Worm (Caenorhabditis elegans) whole organism, late embryonic: ENCODE measurements around the gene Y47D7A.12.

Experiments
- ceh-30 ChIP-seq: fragments of 150-350 bp; optimal IDR thresholded peaks from 2 replicates; lab custom pipeline; 2014; ENCODE audit warnings: missing biosample characterization, missing genetic modification characterization
- ceh-34 ChIP-seq: sonication (generic microtip); optimal IDR thresholded peaks from 2 replicates; lab custom pipeline; 2016; ENCODE audit warnings: mild to moderate bottlenecking, missing genetic modification characterization, missing compliant biosample characterization
- dve-1 ChIP-seq: sonication (generic microtip); optimal IDR thresholded peaks from 2 replicates; lab custom pipeline; 2017; ENCODE audit warnings: antibody characterized with exemption, mild to moderate bottlenecking, missing genetic modification characterization, missing compliant biosample characterization
- elt-2 ChIP-seq: sonication (generic microtip); optimal IDR thresholded peaks from 2 replicates; lab custom pipeline; 2016; ENCODE audit warnings: missing genetic modification reagents, missing genetic modification characterization, missing compliant biosample characterization
- hlh-13 ChIP-seq: fragments of 200-800 bp; sonication (Bioruptor generic); optimal IDR thresholded peaks from 2 replicates; lab custom pipeline; 2018; ENCODE audit warnings: mild to moderate bottlenecking, missing genetic modification characterization, missing compliant biosample characterization
- nhr-11 ChIP-seq: fragments of 150-350 bp; optimal IDR thresholded peaks from 2 replicates; lab custom pipeline; 2014; ENCODE audit warnings: missing biosample characterization, missing genetic modification characterization
- rnt-1 ChIP-seq: sonication (generic microtip); optimal IDR thresholded peaks from 2 replicates; lab custom pipeline; 2016; ENCODE audit warnings: missing genetic modification characterization, missing compliant biosample characterization
- ztf-16 ChIP-seq: sonication (generic microtip); optimal IDR thresholded peaks from 2 replicates; lab custom pipeline; 2017; ENCODE audit warnings: missing genetic modification characterization, missing compliant biosample characterization

ce11 chrV:4382298-4382697 is 47.2 kb downstream of the Y47D7A.12 start, which contains the start of gene F13A2.1:
- TF ChIP-seq ztf-16 (tag; lab: Kevin White, UChicago) = no peak
- TF ChIP-seq nhr-11 = no peak
- no peak for TF ChIP-seq ceh-30 (tag; lab: Kevin White, UChicago)
- TF ChIP-seq hlh-13 (GFP tag; lab: Kevin White, UChicago) = no peak
- no peak for TF ChIP-seq elt-2 (tag; lab: Kevin White, UChicago)
- no peak for TF ChIP-seq rnt-1 (tag; lab: Kevin White, UChicago)
- no peak for TF ChIP-seq dve-1
- no peak for TF ChIP-seq ceh-34 (tag; lab: Kevin White, UChicago)
